Worm (Caenorhabditis elegans) whole organism, early embryonic: ENCODE data around the gene nap-1.

Experiments used
- F13C5.2 ChIP-seq: sonication (generic microtip); optimal IDR thresholded peaks from 2 replicates; lab custom pipeline; 2017; ENCODE audit warnings: mild to moderate bottlenecking, missing genetic modification characterization, inconsistent platforms, missing compliant biosample characterization
- aly-1 ChIP-seq: sonication (generic microtip); optimal IDR thresholded peaks from 2 replicates; lab custom pipeline; 2016; ENCODE audit warnings: missing genetic modification characterization, missing compliant biosample characterization
- ama-1 ChIP-seq: fragments of 150-350 bp; optimal IDR thresholded peaks from 2 replicates; lab custom pipeline; 2014
- ceh-13 ChIP-seq: fragments of 200-800 bp; sonication (Bioruptor generic); optimal IDR thresholded peaks from 2 replicates; lab custom pipeline; 2018; ENCODE audit warnings: mild to moderate bottlenecking, missing genetic modification characterization, missing compliant biosample characterization
- ceh-36 ChIP-seq: sonication (generic microtip); optimal IDR thresholded peaks from 2 replicates; lab custom pipeline; 2016; ENCODE audit warnings: missing genetic modification characterization, inconsistent platforms, missing compliant biosample characterization
- flt-1 ChIP-seq: fragments of 200-800 bp; sonication (Bioruptor generic); IDR thresholded peaks from 2 replicates; pipeline ENCODE4 v1.3.6; 2022; ENCODE audit warnings: missing genetic modification characterization, missing compliant biosample characterization
- hmbx-1 ChIP-seq: sonication (generic microtip); optimal IDR thresholded peaks from 2 replicates; lab custom pipeline; 2016; ENCODE audit warnings: mild to moderate bottlenecking, missing genetic modification characterization, missing compliant biosample characterization
- sea-1 ChIP-seq: fragments of 200-800 bp; sonication (Bioruptor generic); conservative IDR thresholded peaks from 2 replicates; pipeline ENCODE4 v1.3.6; 2022; ENCODE audit warnings: missing genetic modification characterization, missing compliant biosample characterization

DNA sequence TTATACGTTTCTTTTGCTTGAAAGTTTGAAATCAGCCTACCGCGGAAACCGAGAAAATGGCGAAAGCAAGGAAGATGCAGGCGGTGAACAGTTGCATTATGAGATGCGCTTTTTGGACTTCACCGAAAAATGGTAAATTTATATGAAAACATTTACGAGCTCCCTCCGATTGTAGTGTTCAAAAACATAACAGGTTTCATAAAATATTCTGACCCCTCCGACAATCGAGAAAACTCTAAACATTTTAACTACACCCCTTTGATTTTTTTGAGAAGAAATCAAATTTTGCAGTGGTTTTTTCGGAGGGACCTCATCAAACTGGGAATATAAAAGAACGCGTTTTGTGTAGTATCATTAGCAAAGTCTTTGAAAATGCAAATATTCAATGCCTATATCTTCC is 32.1 kb downstream of the nap-1 start, which contains the start of the genes F17E9.18 and F17E9.15:
- no peak for TF ChIP-seq ama-1 (lab: Kevin White, UChicago)
- TF ChIP-seq flt-1 (GFP tag; lab: Robert Waterston, UW), result no peak
- TF ChIP-seq sea-1 (GFP tag; lab: Robert Waterston, UW), result no peak
- no peak for TF ChIP-seq aly-1
- no peak for TF ChIP-seq ceh-13 (GFP tag; lab: Kevin White, UChicago)
- no peak for TF ChIP-seq ceh-36 (tag; lab: Kevin White, UChicago)
- TF ChIP-seq F13C5.2 (tag; lab: Kevin White, UChicago), result no peak
- TF ChIP-seq hmbx-1 (tag; lab: Kevin White, UChicago), result no peak
